Worm (Caenorhabditis elegans) whole organism, mixed stage, embryonic: Measurements from ENCODE around the gene F56D2.3.

Experiments
- M03D4.4 ChIP-seq: sonication (generic microtip); optimal IDR thresholded peaks from 2 replicates; lab custom pipeline; 2017; ENCODE audit warnings: mild to moderate bottlenecking, missing genetic modification characterization, missing compliant biosample characterization
- bed-3 ChIP-seq: fragments of 200-800 bp; sonication (Bioruptor generic); optimal IDR thresholded peaks from 3 replicates; lab custom pipeline; 2018; ENCODE audit warnings: mild to moderate bottlenecking, missing genetic modification characterization, moderate library complexity, missing compliant biosample characterization
- blmp-1 ChIP-seq: fragments of 150-350 bp; optimal IDR thresholded peaks from 2 replicates; lab custom pipeline; 2014; ENCODE audit warnings: missing biosample characterization, missing genetic modification characterization
- ceh-39 ChIP-seq: fragments of 150-350 bp; optimal IDR thresholded peaks from 2 replicates; lab custom pipeline; 2014; ENCODE audit warnings: missing biosample characterization, missing genetic modification characterization
- ceh-43 ChIP-seq: fragments of 200-800 bp; sonication (Bioruptor generic); optimal IDR thresholded peaks from 2 replicates; lab custom pipeline; 2018; ENCODE audit warnings: mild to moderate bottlenecking, missing genetic modification characterization, moderate library complexity, missing compliant biosample characterization
- ceh-83 ChIP-seq: fragments of 200-800 bp; sonication (Bioruptor generic); optimal IDR thresholded peaks from 2 replicates; lab custom pipeline; 2018; ENCODE audit warnings: mild to moderate bottlenecking, missing genetic modification characterization, missing compliant biosample characterization
- ces-1 ChIP-seq: fragments of 150-350 bp; optimal IDR thresholded peaks from 2 replicates; lab custom pipeline; 2014; ENCODE audit warnings: missing biosample characterization, missing genetic modification reagents, missing genetic modification characterization
- cnd-1 ChIP-seq: fragments of 200-800 bp; sonication (Bioruptor generic); optimal IDR thresholded peaks from 2 replicates; lab custom pipeline; 2018; ENCODE audit warnings: mild to moderate bottlenecking, missing genetic modification characterization, missing compliant biosample characterization
- drap-1 ChIP-seq: fragments of 200-800 bp; sonication (Bioruptor generic); optimal IDR thresholded peaks from 3 replicates; lab custom pipeline; 2018; ENCODE audit warnings: mild to moderate bottlenecking, missing genetic modification characterization, missing compliant biosample characterization
- elt-1 ChIP-seq: sonication (generic microtip); optimal IDR thresholded peaks from 2 replicates; lab custom pipeline; 2017; ENCODE audit warnings: missing genetic modification characterization, mild to moderate bottlenecking, missing compliant biosample characterization, antibody characterized with exemption, moderate library complexity, borderline replicate concordance; ENCODE audit not compliant: insufficient read depth
- elt-3 ChIP-seq: fragments of 150-350 bp; optimal IDR thresholded peaks from 2 replicates; lab custom pipeline; 2014; ENCODE audit warnings: missing biosample characterization, missing genetic modification characterization
- flh-1 ChIP-seq: fragments of 200-800 bp; sonication (Bioruptor generic); optimal IDR thresholded peaks from 2 replicates; lab custom pipeline; 2018; ENCODE audit warnings: mild to moderate bottlenecking, missing genetic modification characterization, moderate library complexity, missing compliant biosample characterization
- ham-2 ChIP-seq: fragments of 200-800 bp; sonication (Bioruptor generic); optimal IDR thresholded peaks from 2 replicates; lab custom pipeline; 2018; ENCODE audit warnings: mild to moderate bottlenecking, missing genetic modification characterization, missing compliant biosample characterization
- hlh-1 ChIP-seq: fragments of 150-350 bp; optimal IDR thresholded peaks from 2 replicates; lab custom pipeline; 2014; ENCODE audit warnings: missing biosample characterization, missing genetic modification reagents, missing genetic modification characterization
- lin-13 ChIP-seq: fragments of 150-350 bp; optimal IDR thresholded peaks from 2 replicates; lab custom pipeline; 2014; ENCODE audit warnings: missing biosample characterization, missing genetic modification characterization
- lsy-2 ChIP-seq: fragments of 150-350 bp; optimal IDR thresholded peaks from 2 replicates; lab custom pipeline; 2014; ENCODE audit warnings: missing biosample characterization, missing genetic modification characterization
- mab-5 ChIP-seq: fragments of 150-350 bp; optimal IDR thresholded peaks from 2 replicates; lab custom pipeline; 2014; ENCODE audit warnings: missing biosample characterization, missing genetic modification characterization
- mep-1 ChIP-seq: fragments of 150-350 bp; optimal IDR thresholded peaks from 2 replicates; lab custom pipeline; 2017; ENCODE audit warnings: missing biosample characterization, missing genetic modification reagents, missing genetic modification characterization, inconsistent platforms
- mls-2 ChIP-seq: sonication (generic microtip); optimal IDR thresholded peaks from 2 replicates; lab custom pipeline; 2016; ENCODE audit warnings: mild to moderate bottlenecking, missing genetic modification characterization, moderate library complexity, missing compliant biosample characterization
- nhr-12 ChIP-seq: fragments of 150-350 bp; optimal IDR thresholded peaks from 2 replicates; lab custom pipeline; 2014; ENCODE audit warnings: missing biosample characterization, missing genetic modification characterization
- nhr-2 ChIP-seq: fragments of 150-350 bp; optimal IDR thresholded peaks from 2 replicates; lab custom pipeline; 2014; ENCODE audit warnings: missing biosample characterization, missing genetic modification characterization
- nhr-237 ChIP-seq: fragments of 150-350 bp; optimal IDR thresholded peaks from 2 replicates; lab custom pipeline; 2014; ENCODE audit warnings: missing biosample characterization, missing genetic modification characterization
- nhr-28 ChIP-seq: fragments of 150-350 bp; optimal IDR thresholded peaks from 2 replicates; lab custom pipeline; 2014; ENCODE audit warnings: missing biosample characterization, missing genetic modification characterization
- nhr-76 ChIP-seq: sonication (generic microtip); optimal IDR thresholded peaks from 2 replicates; lab custom pipeline; 2017; ENCODE audit warnings: missing biosample characterization, missing genetic modification characterization
- pha-4 ChIP-seq: fragments of 150-350 bp; optimal IDR thresholded peaks from 2 replicates; lab custom pipeline; 2018; ENCODE audit warnings: missing biosample characterization, missing genetic modification reagents, missing genetic modification characterization
- sem-2 ChIP-seq: fragments of 200-800 bp; sonication (Bioruptor generic); optimal IDR thresholded peaks from 2 replicates; lab custom pipeline; 2018; ENCODE audit warnings: mild to moderate bottlenecking, missing genetic modification characterization, missing compliant biosample characterization
- snpc-4 ChIP-seq: fragments of 150-350 bp; optimal IDR thresholded peaks from 2 replicates; lab custom pipeline; 2014; ENCODE audit warnings: missing biosample characterization, missing genetic modification characterization
- sptf-1 ChIP-seq: sonication (generic microtip); optimal IDR thresholded peaks from 2 replicates; lab custom pipeline; 2017; ENCODE audit warnings: mild to moderate bottlenecking, missing genetic modification characterization, moderate library complexity, missing compliant biosample characterization
- tbx-8 ChIP-seq: fragments of 200-800 bp; sonication (Bioruptor generic); optimal IDR thresholded peaks from 2 replicates; lab custom pipeline; 2018; ENCODE audit warnings: mild to moderate bottlenecking, missing genetic modification characterization, moderate library complexity, missing compliant biosample characterization
- unc-120 ChIP-seq: sonication (generic microtip); optimal IDR thresholded peaks from 2 replicates; lab custom pipeline; 2017; ENCODE audit warnings: missing genetic modification characterization, missing compliant biosample characterization; ENCODE audit not compliant: poor library complexity, severe bottlenecking
- unc-39 ChIP-seq: fragments of 150-350 bp; optimal IDR thresholded peaks from 2 replicates; lab custom pipeline; 2014; ENCODE audit warnings: missing biosample characterization, missing genetic modification characterization
- unc-62 ChIP-seq: fragments of 150-350 bp; optimal IDR thresholded peaks from 2 replicates; lab custom pipeline; 2014; ENCODE audit warnings: missing biosample characterization, missing genetic modification reagents, missing genetic modification characterization
- zip-8 ChIP-seq: fragments of 150-350 bp; optimal IDR thresholded peaks from 2 replicates; lab custom pipeline; 2014; ENCODE audit warnings: missing biosample characterization, missing genetic modification characterization
- ztf-11 ChIP-seq: fragments of 150-350 bp; optimal IDR thresholded peaks from 2 replicates; lab custom pipeline; 2014; ENCODE audit warnings: missing biosample characterization, missing genetic modification characterization

F56D2.3 gene

ce11 chrIII:5550193-5550592, 34.6 kb upstream of the F56D2.3 start:
- no peak for TF ChIP-seq nhr-12 (tag; lab: Kevin White, UChicago)
- no peak for TF ChIP-seq nhr-76 (tag; lab: Kevin White, UChicago)
- TF ChIP-seq flh-1 (GFP tag; lab: Kevin White, UChicago): no peak
- TF ChIP-seq unc-62: no peak
- no peak for TF ChIP-seq zip-8

ce11 chrIII:5550844-5551243, 33.9 kb upstream of the F56D2.3 start:
- no peak for TF ChIP-seq nhr-76 (tag; lab: Kevin White, UChicago)
- no peak for TF ChIP-seq ztf-11
- TF ChIP-seq M03D4.4 (tag; lab: Kevin White, UChicago): no peak
- TF ChIP-seq ceh-83 (GFP tag; lab: Kevin White, UChicago): no peak
- no peak for TF ChIP-seq mls-2 (tag; lab: Kevin White, UChicago)
- no peak for TF ChIP-seq lsy-2 (tag; lab: Kevin White, UChicago)
- no peak for TF ChIP-seq hlh-1
- TF ChIP-seq flh-1 (GFP tag; lab: Kevin White, UChicago): no peak
- TF ChIP-seq unc-62: no peak
- no peak for TF ChIP-seq mab-5 (tag; lab: Kevin White, UChicago)
- no peak for TF ChIP-seq ceh-43 (GFP tag; lab: Kevin White, UChicago)
- TF ChIP-seq drap-1 (GFP tag; lab: Kevin White, UChicago): no peak
- no peak for TF ChIP-seq nhr-28 (tag; lab: Kevin White, UChicago)
- no peak for TF ChIP-seq nhr-12 (tag; lab: Kevin White, UChicago)
- no peak for TF ChIP-seq mep-1 (tag; lab: Kevin White, UChicago)
- TF ChIP-seq ceh-39 (tag; lab: Kevin White, UChicago): no peak
- TF ChIP-seq sptf-1 (tag; lab: Kevin White, UChicago): no peak
- no peak for TF ChIP-seq nhr-2 (tag; lab: Kevin White, UChicago)

ce11 chrIII:5552072-5552667, 32.6 kb upstream of the F56D2.3 start, which contains the start of gene F09F7.6:
Gene F09F7.6, minus strand, starts transcription at chrIII:5552135.
- TF ChIP-seq nhr-28 (tag; lab: Kevin White, UChicago) (no peak), unc-120 (tag; lab: Kevin White, UChicago) (peak; percentile 39), elt-1 (tag; lab: Kevin White, UChicago) (peak; percentile 84)

- TF ChIP-seq lsy-2 (tag; lab: Kevin White, UChicago): no peak
- no peak for TF ChIP-seq nhr-12 (tag; lab: Kevin White, UChicago)
- no peak for TF ChIP-seq nhr-2 (tag; lab: Kevin White, UChicago)
- TF ChIP-seq elt-1 (tag; lab: Kevin White, UChicago): peak; percentile 30
- no peak for TF ChIP-seq bed-3
- TF ChIP-seq flh-1 (GFP tag; lab: Kevin White, UChicago): no peak
- TF ChIP-seq unc-39 (tag; lab: Kevin White, UChicago): no peak
- no peak for TF ChIP-seq mep-1 (tag; lab: Kevin White, UChicago)
- no peak for TF ChIP-seq cnd-1 (tag; lab: Kevin White, UChicago)
- no peak for TF ChIP-seq ceh-39 (tag; lab: Kevin White, UChicago)
- TF ChIP-seq unc-62: peak; percentile 47
- no peak for TF ChIP-seq ztf-11
These were observed 31.6 kb upstream of the F56D2.3 start for ce11 chrIII:5553098-5553497.

- peak; percentile 87 for TF ChIP-seq drap-1 (GFP tag; lab: Kevin White, UChicago)
- TF ChIP-seq elt-3 (tag; lab: Kevin White, UChicago): no peak
- peak; percentile 87 for TF ChIP-seq tbx-8 (GFP tag; lab: Kevin White, UChicago)
- TF ChIP-seq unc-62: no peak
- peak; percentile 97 for TF ChIP-seq ceh-43 (GFP tag; lab: Kevin White, UChicago)
- TF ChIP-seq nhr-76 (tag; lab: Kevin White, UChicago): peak; percentile 33
- TF ChIP-seq zip-8: no peak
- peak; percentile 81 for TF ChIP-seq flh-1 (GFP tag; lab: Kevin White, UChicago)
- peak; percentile 74 for TF ChIP-seq blmp-1 (tag; lab: Kevin White, UChicago)
- peak; percentile 41 for TF ChIP-seq ceh-39 (tag; lab: Kevin White, UChicago)
- peak; percentile 93 for TF ChIP-seq unc-120 (tag; lab: Kevin White, UChicago)
- TF ChIP-seq mls-2 (tag; lab: Kevin White, UChicago): peak; percentile 98
- TF ChIP-seq M03D4.4 (tag; lab: Kevin White, UChicago): peak; percentile 95
- TF ChIP-seq bed-3: peak; percentile 85
- no peak for TF ChIP-seq unc-39 (tag; lab: Kevin White, UChicago)
- peak; percentile 69 for TF ChIP-seq lin-13 (tag; lab: Kevin White, UChicago)
- TF ChIP-seq ces-1 (GFP tag; lab: Kevin White, UChicago): peak; percentile 91
- no peak for TF ChIP-seq nhr-2 (tag; lab: Kevin White, UChicago)
- TF ChIP-seq cnd-1 (tag; lab: Kevin White, UChicago): peak; percentile 91
- TF ChIP-seq sptf-1 (tag; lab: Kevin White, UChicago): peak; percentile 98
- TF ChIP-seq nhr-28 (tag; lab: Kevin White, UChicago): no peak
- peak; percentile 35 for TF ChIP-seq elt-1 (tag; lab: Kevin White, UChicago)
- TF ChIP-seq nhr-237: peak; percentile 24
- TF ChIP-seq lsy-2 (tag; lab: Kevin White, UChicago): peak; percentile 64
- TF ChIP-seq pha-4 (tag; lab: Kevin White, UChicago): no peak
- peak; percentile 56 for TF ChIP-seq mab-5 (tag; lab: Kevin White, UChicago)
- peak; percentile 71 for TF ChIP-seq hlh-1
- TF ChIP-seq sem-2 (GFP tag; lab: Kevin White, UChicago): peak; percentile 76
- peak; percentile 64 for TF ChIP-seq ham-2 (GFP tag; lab: Kevin White, UChicago)
- peak; percentile 90 for TF ChIP-seq mep-1 (tag; lab: Kevin White, UChicago)
- TF ChIP-seq nhr-12 (tag; lab: Kevin White, UChicago): no peak
- TF ChIP-seq ceh-83 (GFP tag; lab: Kevin White, UChicago): peak; percentile 94
- TF ChIP-seq snpc-4 (tag; lab: Kevin White, UChicago): no peak
- TF ChIP-seq ztf-11: peak; percentile 67
These were observed 29.8 kb upstream of the F56D2.3 start, which contains the start of the genes nmad-1 and hach-1 for ce11 chrIII:5554884-5555500. Gene nmad-1, minus strand, starts transcription at chrIII:5554934. Gene hach-1, plus strand, starts transcription at chrIII:5555450.
